Worm (Caenorhabditis elegans): Measurements from ENCODE around the gene ntl-4.

The ntl-4 gene

DNA sequence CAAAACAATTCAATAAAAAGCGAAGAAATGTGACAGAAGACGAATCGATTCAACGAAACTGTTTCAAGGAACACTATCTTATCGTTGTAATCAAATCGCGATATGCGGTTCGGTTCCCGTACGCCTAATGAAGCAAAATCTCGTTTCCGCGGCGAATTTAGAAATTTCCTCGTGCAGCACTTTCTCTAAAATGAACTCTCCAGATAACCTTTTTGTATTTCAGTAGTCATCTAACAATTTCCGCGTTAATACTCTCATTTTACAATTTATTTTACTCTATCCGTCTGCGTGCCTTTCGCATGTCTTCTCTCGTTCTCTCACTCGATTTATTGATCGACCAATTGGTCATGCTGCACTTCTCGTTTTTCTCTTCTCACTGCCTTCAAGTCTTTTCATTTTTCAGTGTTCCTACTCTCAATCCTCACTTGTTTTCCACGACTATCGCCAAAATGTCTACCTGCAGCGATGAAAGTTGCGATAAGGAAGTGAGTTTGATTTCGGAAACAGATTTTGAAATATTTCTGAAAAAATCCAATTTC, at the start of gene ntl-4, which contains the start of gene npp-27:
ntl-4 (plus strand) TSS at position 379 of the 539 bp plus-strand sequence.
npp-27 (minus strand) TSS at position 51 of the 539 bp plus-strand sequence.
- peak; percentile 6 for TF ChIP-seq ces-1 (GFP tag; optimal IDR thresholded peaks at IDR 0.05)
- no peak for TF ChIP-seq unc-62 (GFP tag; optimal IDR thresholded peaks at IDR 0.05)
- TF ChIP-seq lsy-2 (tag; optimal IDR thresholded peaks at IDR 0.05), result no peak
- no peak for TF ChIP-seq unc-39 (tag; optimal IDR thresholded peaks at IDR 0.05)
- no peak for TF ChIP-seq nhr-28 (tag; optimal IDR thresholded peaks at IDR 0.05)
- TF ChIP-seq sptf-1 (tag; optimal IDR thresholded peaks at IDR 0.05), result no peak
- TF ChIP-seq hlh-1 (tag; optimal IDR thresholded peaks at IDR 0.05), result peak; percentile 30
- peak; percentile 33 for TF ChIP-seq ceh-83 (GFP tag; optimal IDR thresholded peaks at IDR 0.05)
- peak; percentile 83 for TF ChIP-seq elt-1 (tag; optimal IDR thresholded peaks at IDR 0.05; ENCODE audit: borderline replicate concordance, insufficient read depth)

DNA sequence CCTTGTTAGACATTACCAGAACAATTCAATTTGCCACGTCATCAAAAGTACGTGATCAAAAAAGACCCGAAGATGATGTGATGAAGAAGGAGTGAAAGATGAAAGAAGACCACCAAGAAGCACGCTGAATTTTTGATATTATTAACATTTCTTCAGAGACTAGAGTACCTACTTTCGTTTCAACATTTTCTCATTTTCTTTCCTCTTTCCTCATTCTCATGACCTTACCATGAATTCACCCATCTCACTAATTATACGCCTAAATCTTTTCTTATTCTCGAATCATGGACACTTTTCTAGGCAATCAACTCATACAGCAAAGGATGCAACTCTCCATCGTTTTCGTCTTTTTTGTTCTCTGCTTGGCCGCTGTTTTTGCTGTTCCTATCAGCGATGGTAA, 41.8 kb upstream of the ntl-4 start, which contains the start of gene flp-10:
flp-10 (plus strand) TSS at position 301 of the 400 bp plus-strand sequence.
- no peak for TF ChIP-seq drap-1 (GFP tag; optimal IDR thresholded peaks at IDR 0.05)
- no peak for TF ChIP-seq ceh-39 (tag; optimal IDR thresholded peaks at IDR 0.05)
- TF ChIP-seq blmp-1 (tag; optimal IDR thresholded peaks at IDR 0.05), result no peak
- TF ChIP-seq flh-1 (GFP tag; optimal IDR thresholded peaks at IDR 0.05), result no peak
- TF ChIP-seq unc-39 (tag; optimal IDR thresholded peaks at IDR 0.05), result no peak
- no peak for TF ChIP-seq nhr-12 (tag; optimal IDR thresholded peaks at IDR 0.05)
- no peak for TF ChIP-seq M03D4.4 (tag; optimal IDR thresholded peaks at IDR 0.05)
- no peak for TF ChIP-seq lsy-2 (tag; optimal IDR thresholded peaks at IDR 0.05)
- TF ChIP-seq sem-2 (GFP tag; optimal IDR thresholded peaks at IDR 0.05), result no peak
- no peak for TF ChIP-seq pha-4 (tag; optimal IDR thresholded peaks at IDR 0.05)
- TF ChIP-seq snpc-4 (tag; optimal IDR thresholded peaks at IDR 0.05), result no peak
- TF ChIP-seq ces-1 (GFP tag; optimal IDR thresholded peaks at IDR 0.05), result no peak
- no peak for TF ChIP-seq ztf-11 (tag; optimal IDR thresholded peaks at IDR 0.05)
- TF ChIP-seq nhr-237 (tag; optimal IDR thresholded peaks at IDR 0.05), result no peak
- no peak for TF ChIP-seq sptf-1 (tag; optimal IDR thresholded peaks at IDR 0.05)
- TF ChIP-seq elt-3 (tag; optimal IDR thresholded peaks at IDR 0.05), result no peak
- no peak for TF ChIP-seq hlh-1 (tag; optimal IDR thresholded peaks at IDR 0.05)
- TF ChIP-seq bed-3 (GFP tag; optimal IDR thresholded peaks at IDR 0.05), result no peak
- no peak for TF ChIP-seq lin-32 (GFP tag; optimal IDR thresholded peaks at IDR 0.05)
- TF ChIP-seq lin-13 (tag; optimal IDR thresholded peaks at IDR 0.05), result no peak

DNA sequence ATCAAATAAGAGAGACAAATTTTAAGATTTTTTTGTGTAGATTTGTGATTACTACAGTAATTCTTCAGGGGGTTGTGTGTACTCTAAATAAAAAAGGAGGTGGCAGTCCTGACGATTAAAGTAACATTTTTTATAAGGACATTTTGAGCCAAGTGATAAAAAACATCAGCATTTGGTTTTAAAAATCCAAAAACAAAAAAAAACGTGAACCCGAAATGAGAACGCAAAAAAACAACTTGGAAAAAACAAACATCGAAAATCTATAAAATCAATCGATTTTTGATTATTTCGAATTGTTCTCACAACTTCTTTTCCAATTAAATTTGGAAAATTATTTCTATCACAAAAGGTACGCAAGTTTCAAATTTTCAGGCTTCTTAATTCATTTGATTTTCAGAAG, 39.9 kb upstream of the ntl-4 start, which contains the start of gene T06C10.3:
T06C10.3 (plus strand) TSS at position 301 of the 400 bp plus-strand sequence.
- no peak for TF ChIP-seq cnd-1 (tag; optimal IDR thresholded peaks at IDR 0.05)
- no peak for TF ChIP-seq unc-39 (tag; optimal IDR thresholded peaks at IDR 0.05)
- TF ChIP-seq hlh-1 (tag; optimal IDR thresholded peaks at IDR 0.05), result no peak
- TF ChIP-seq blmp-1 (tag; optimal IDR thresholded peaks at IDR 0.05), result no peak
- no peak for TF ChIP-seq ceh-39 (tag; optimal IDR thresholded peaks at IDR 0.05)
- no peak for TF ChIP-seq unc-120 (tag; optimal IDR thresholded peaks at IDR 0.05; ENCODE audit: poor library complexity, severe bottlenecking)
- TF ChIP-seq drap-1 (GFP tag; optimal IDR thresholded peaks at IDR 0.05), result no peak
- no peak for TF ChIP-seq nhr-2 (tag; optimal IDR thresholded peaks at IDR 0.05)
- TF ChIP-seq lin-13 (tag; optimal IDR thresholded peaks at IDR 0.05), result no peak
- TF ChIP-seq lin-32 (GFP tag; optimal IDR thresholded peaks at IDR 0.05), result no peak
- no peak for TF ChIP-seq nhr-12 (tag; optimal IDR thresholded peaks at IDR 0.05)
- TF ChIP-seq ces-1 (GFP tag; optimal IDR thresholded peaks at IDR 0.05), result no peak
- TF ChIP-seq flh-1 (GFP tag; optimal IDR thresholded peaks at IDR 0.05), result no peak
- no peak for TF ChIP-seq mep-1 (tag; optimal IDR thresholded peaks at IDR 0.05)

DNA sequence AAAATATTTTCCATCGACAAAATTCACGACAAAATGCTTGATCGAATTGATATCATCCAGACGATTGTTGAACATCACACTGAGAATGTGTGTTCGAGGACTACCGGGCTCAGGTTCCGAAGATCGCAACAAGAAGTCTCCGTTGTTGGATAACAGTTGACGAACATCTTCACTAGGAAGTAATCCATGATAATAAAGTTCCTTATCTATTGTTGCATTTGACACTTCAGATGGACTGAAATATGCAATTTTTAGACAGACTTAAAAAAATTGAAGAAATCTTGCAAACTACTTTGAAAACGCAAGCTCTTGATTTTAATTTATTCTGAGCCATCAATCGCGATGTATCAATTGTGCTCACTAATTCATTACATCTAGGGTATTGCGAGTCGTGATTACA, 33.1 kb upstream of the ntl-4 start:
- TF ChIP-seq pha-4 (tag; optimal IDR thresholded peaks at IDR 0.05) (no peak), unc-39 (tag; optimal IDR thresholded peaks at IDR 0.05) (no peak)

DNA sequence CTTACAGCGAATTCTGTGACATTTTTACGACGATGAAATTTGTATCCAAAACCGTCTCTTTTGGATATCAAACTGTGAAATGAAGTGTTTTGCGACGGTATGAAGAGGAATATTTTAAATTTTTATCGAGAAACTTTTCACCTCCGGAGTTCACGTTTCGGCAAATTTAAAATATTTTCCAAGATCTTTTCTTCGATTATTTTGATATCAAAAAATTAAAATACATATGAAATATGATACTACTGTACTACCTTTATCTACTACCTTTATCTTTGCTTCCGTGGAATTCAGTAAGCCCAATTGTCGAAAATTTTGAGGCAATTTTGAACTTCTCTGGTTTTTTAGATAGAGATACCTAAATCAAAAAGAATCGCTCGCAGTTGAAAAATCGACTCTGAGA, 32.6 kb upstream of the ntl-4 start, which contains the start of gene kin-26:
kin-26 (minus strand) TSS at position 101 of the 400 bp plus-strand sequence.
- TF ChIP-seq nhr-76 (tag; optimal IDR thresholded peaks at IDR 0.05), result no peak

- no peak for TF ChIP-seq mls-2 (tag; optimal IDR thresholded peaks at IDR 0.05)
- TF ChIP-seq ceh-39 (tag; optimal IDR thresholded peaks at IDR 0.05), result no peak
- TF ChIP-seq drap-1 (GFP tag; optimal IDR thresholded peaks at IDR 0.05), result no peak
- TF ChIP-seq mab-5 (tag; optimal IDR thresholded peaks at IDR 0.05), result no peak
- no peak for TF ChIP-seq lsy-2 (tag; optimal IDR thresholded peaks at IDR 0.05)
- TF ChIP-seq flh-1 (GFP tag; optimal IDR thresholded peaks at IDR 0.05), result no peak
- TF ChIP-seq sem-2 (GFP tag; optimal IDR thresholded peaks at IDR 0.05), result no peak
- TF ChIP-seq zip-8 (tag; optimal IDR thresholded peaks at IDR 0.05), result no peak
- no peak for TF ChIP-seq ceh-83 (GFP tag; optimal IDR thresholded peaks at IDR 0.05)
- TF ChIP-seq ztf-11 (tag; optimal IDR thresholded peaks at IDR 0.05), result no peak
- no peak for TF ChIP-seq sptf-1 (tag; optimal IDR thresholded peaks at IDR 0.05)
- no peak for TF ChIP-seq nhr-76 (tag; optimal IDR thresholded peaks at IDR 0.05)
- no peak for TF ChIP-seq cnd-1 (tag; optimal IDR thresholded peaks at IDR 0.05)
- TF ChIP-seq ces-1 (GFP tag; optimal IDR thresholded peaks at IDR 0.05), result no peak
- TF ChIP-seq nhr-237 (tag; optimal IDR thresholded peaks at IDR 0.05), result no peak
- TF ChIP-seq unc-62 (GFP tag; optimal IDR thresholded peaks at IDR 0.05), result no peak
- no peak for TF ChIP-seq ceh-43 (GFP tag; optimal IDR thresholded peaks at IDR 0.05)
- TF ChIP-seq ham-2 (GFP tag; optimal IDR thresholded peaks at IDR 0.05), result no peak
- no peak for TF ChIP-seq lin-32 (GFP tag; optimal IDR thresholded peaks at IDR 0.05)
- no peak for TF ChIP-seq nhr-28 (tag; optimal IDR thresholded peaks at IDR 0.05)
Measured at ce11 chrIV:7879017-7879416, 31.4 kb upstream of the ntl-4 start, which contains the start of gene srt-73. srt-73 (plus strand) TSS chrIV:7879317.

Data from whole organism, mixed stage, embryonic.